Fruit fly (Drosophila melanogaster): ENCODE measurements around the gene Andorra.

DNA sequence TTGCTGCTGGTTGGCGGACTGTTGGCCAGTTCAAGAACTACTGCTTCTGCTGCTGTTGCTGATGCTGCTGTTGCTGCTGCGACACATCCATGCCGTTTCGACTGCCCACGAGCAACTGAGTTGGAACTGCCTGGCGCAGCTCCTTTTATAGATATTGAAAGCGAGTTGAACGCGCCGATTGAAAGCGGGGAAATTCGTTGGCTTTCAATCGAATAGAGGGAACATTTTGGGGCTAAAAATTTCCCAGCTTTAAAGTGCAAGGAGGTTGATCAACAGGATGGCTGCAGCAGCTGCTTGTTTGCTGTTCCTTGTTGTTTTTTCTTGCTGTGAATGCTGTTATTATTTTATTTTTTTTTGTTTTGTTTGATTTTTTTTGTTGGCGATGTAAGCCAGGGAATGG lies 46.7 kb upstream of the Andorra start, which contains the start of gene CG33639:
- TF ChIP-seq CG34367 (tag; optimal IDR thresholded peaks at IDR 0.05) (no peak), CG13204 (GFP tag; optimal IDR thresholded peaks at IDR 0.05) (no peak), CG4496 (GFP tag; IDR thresholded peaks at IDR 0.05) (no peak), Pif1A (GFP tag; optimal IDR thresholded peaks at IDR 0.05) (no peak), D1 (tag; optimal IDR thresholded peaks at IDR 0.05) (no peak), EcR (GFP tag; optimal IDR thresholded peaks at IDR 0.05) (no peak), Ets98B (GFP tag; IDR thresholded peaks at IDR 0.05) (no peak), CG10348 (GFP tag; IDR thresholded peaks at IDR 0.05) (no peak), CG14655 (GFP tag; optimal IDR thresholded peaks at IDR 0.05) (no peak), Pif1B (GFP tag; optimal IDR thresholded peaks at IDR 0.05) (no peak), CG8159 (tag; optimal IDR thresholded peaks at IDR 0.05) (no peak), fd96Ca (GFP tag; IDR thresholded peaks at IDR 0.05) (no peak), CG8301 (tag; optimal IDR thresholded peaks at IDR 0.05) (no peak)
